Worm (Caenorhabditis elegans) whole organism, mixed stage, embryonic: ENCODE results near the gene srx-33.

ENCODE experiments used
- nhr-76 ChIP-seq: sonication (generic microtip); optimal IDR thresholded peaks from 2 replicates; lab custom pipeline; 2017; ENCODE audit warnings: missing biosample characterization, missing genetic modification characterization
- unc-62 ChIP-seq: fragments of 150-350 bp; optimal IDR thresholded peaks from 2 replicates; lab custom pipeline; 2014; ENCODE audit warnings: missing biosample characterization, missing genetic modification reagents, missing genetic modification characterization

- no peak for TF ChIP-seq nhr-76 (tag; lab: Kevin White, UChicago)
- TF ChIP-seq unc-62 (GFP tag; lab: Kevin White, UChicago) = no peak
Measured at ce11 chrV:7157089-7157488, 38.4 kb upstream of the srx-33 start, which contains the start of gene ugt-39.
